Worm (Caenorhabditis elegans) whole organism, dauer: Measurements from ENCODE around the gene M01F1.4.

Source experiments
- unc-62 ChIP-seq: sonication (generic microtip); optimal IDR thresholded peaks from 2 replicates; lab custom pipeline; 2017; ENCODE audit warnings: missing biosample characterization, missing genetic modification reagents, missing genetic modification characterization

M01F1.4 gene

DNA sequence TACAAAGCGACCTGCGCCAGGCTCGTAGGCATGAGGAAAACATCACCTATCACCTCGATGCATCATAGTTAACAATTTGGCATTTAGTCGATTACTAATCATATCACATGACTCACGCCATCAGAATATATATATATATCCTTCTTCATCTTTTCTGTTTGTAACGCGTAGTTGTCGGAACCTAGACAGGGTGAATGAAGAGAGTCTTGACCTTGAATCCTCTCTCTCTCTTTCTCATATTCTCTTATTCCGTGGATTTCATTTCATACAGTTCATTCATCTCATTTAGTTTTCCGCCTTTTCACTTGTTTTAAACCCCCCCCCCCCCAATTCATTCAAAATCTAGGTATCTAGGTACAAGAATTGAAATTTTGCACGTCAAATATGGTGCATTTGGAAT lies 29.6 kb downstream of the M01F1.4 start:
- no peak for TF ChIP-seq unc-62

- TF ChIP-seq unc-62, result no peak
These were observed 30.9 kb downstream of the M01F1.4 start for ce11 chrIII:3478795-3479398.

DNA sequence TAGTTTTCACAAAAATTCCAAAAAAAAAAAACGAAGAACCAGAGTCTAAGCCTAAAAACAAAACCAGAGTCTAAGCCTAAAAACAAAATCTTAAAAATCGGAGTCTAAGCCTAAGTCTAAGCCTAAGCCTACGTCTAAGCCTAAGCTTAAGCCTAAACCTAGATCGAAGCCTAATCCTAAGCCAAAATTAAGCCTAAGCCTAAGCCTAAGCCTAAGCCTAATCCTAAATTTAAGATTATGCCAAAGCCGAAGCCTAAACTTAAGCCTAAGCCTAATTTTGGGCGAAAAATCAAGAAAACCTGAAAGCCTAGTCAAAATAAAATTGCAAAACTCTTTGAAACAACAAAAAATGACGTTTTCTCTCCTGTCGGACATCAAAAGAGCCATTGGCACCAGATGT lies 32.5 kb downstream of the M01F1.4 start:
- no peak for TF ChIP-seq unc-62

DNA sequence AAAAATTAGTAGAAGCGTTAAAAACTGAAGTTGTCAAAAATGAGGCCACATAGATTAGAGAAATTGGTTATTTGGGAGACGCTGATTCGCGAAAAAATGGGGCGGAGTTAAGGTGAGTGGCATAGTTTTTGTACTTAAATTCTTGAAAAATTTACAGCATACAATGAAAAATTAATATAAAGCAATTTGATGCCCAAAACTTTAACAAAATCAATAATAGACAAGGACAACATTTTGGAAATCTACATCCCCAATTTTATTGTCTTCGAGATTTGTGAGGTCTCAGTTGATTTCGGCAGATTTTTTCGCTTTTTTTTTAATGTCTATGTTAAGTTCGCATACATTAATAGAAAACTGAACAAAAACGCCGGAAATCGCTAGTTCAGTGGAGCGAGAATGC lies 33.6 kb downstream of the M01F1.4 start:
- no peak for TF ChIP-seq unc-62

DNA sequence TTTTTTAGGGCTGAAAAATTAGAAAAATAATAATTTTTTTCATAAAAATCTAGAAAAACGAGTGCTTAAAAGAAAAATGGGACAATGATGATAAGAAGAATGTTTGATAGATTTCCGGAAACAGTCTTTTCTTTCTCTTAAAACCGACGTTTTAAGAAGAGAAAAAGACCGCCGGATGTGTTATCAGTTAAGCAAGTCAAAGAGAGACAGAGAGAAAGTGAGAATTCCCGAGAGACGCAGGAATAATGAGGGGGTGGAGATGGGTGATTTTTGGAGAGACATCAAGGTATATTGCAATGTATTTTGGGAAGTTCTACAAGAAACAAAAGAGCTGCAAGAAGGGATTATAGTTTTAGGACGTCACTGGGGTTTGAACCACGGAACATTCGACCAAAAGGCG lies 34.3 kb downstream of the M01F1.4 start, which contains the start of gene C34C12.9:
C34C12.9 (minus strand) TSS at position 16 of the 400 bp plus-strand sequence.
- no peak for TF ChIP-seq unc-62

DNA sequence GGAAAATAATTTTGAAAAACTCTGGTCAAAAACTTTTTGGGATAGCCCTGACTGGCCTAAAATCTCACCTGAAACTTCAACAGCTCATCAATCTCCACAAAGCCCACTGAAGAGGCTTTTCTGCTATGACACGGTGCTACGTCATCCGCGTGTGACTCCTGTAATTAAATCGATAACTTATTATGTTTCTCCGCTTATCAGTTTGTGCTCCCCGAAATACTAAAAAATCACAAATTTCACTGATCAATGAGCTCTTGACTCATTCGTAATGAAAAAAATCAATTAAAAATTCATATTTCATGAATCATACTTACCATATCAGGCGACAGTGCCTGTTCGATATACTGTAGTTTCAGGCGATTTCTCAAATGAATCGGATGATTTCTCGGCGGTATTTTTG lies 34.8 kb downstream of the M01F1.4 start:
- no peak for TF ChIP-seq unc-62

DNA sequence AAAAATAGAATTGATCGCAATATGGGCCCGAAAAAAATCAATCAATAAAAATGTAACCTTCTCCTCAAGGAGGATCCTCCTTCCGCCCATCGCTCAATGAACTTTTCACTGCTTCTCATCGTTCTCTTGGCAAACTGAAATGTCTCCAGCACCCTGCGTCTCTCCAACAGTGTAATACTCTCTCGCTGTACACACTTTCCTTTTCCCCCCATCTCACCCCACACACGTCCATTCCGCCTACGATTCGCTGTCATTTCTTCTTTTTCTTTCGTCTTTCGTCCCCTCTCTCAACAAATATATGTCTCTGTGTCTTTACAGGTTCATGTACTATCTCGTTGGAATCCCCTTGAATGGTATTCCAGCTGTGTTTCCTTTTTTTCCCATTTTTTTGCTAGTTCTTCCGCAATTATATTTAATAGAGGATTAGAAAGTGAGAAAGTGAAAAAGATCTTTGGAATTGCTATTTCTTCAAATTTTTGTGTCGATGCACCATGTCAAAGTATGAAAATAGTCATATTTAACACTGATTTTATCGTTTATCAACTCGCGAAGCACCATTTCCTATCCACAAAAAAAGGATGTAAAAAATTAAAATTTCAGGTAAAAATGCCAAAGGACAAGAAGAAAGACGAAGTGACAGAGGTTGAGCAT lies 38.3 kb downstream of the M01F1.4 start, which contains the start of gene rsu-1:
rsu-1 (plus strand) TSS at position 601 of the 651 bp plus-strand sequence.
- TF ChIP-seq unc-62, result no peak

ce11 chrIII:3470973-3471372 lies 38.9 kb downstream of the M01F1.4 start:
- no peak for TF ChIP-seq unc-62

ce11 chrIII:3470433-3470832 lies 39.4 kb downstream of the M01F1.4 start:
- no peak for TF ChIP-seq unc-62

ce11 chrIII:3469646-3470045 lies 40.2 kb downstream of the M01F1.4 start, which contains the start of gene smim-14:
Gene smim-14, minus strand, starts transcription at chrIII:3469746.
- TF ChIP-seq unc-62, result no peak

ce11 chrIII:3468384-3468783 lies 41.4 kb downstream of the M01F1.4 start:
- no peak for TF ChIP-seq unc-62

DNA sequence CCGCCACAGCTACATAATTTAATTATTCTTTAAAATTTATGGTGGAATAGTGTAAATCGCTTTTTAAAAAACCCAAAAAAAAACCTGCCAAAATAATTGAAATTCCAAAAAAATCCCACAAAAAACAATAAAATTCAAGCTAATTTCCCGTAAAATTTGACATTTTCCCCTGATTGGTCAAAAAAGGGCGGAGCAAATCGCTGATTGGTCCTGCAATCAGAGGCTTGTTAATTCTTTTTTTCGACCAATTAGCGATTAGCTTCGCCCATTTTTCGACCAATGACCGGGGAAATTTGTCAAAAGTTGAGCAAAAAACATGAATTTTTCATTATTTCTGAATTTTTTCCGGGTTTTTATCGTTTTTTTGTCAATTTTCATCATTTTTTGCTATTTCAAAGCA lies 42.8 kb downstream of the M01F1.4 start:
- TF ChIP-seq unc-62, result no peak

- no peak for TF ChIP-seq unc-62
These were observed 48.4 kb downstream of the M01F1.4 start, which contains the start of gene pph-6 for ce11 chrIII:3461403-3461802. Gene pph-6, plus strand, starts transcription at chrIII:3461703.

DNA sequence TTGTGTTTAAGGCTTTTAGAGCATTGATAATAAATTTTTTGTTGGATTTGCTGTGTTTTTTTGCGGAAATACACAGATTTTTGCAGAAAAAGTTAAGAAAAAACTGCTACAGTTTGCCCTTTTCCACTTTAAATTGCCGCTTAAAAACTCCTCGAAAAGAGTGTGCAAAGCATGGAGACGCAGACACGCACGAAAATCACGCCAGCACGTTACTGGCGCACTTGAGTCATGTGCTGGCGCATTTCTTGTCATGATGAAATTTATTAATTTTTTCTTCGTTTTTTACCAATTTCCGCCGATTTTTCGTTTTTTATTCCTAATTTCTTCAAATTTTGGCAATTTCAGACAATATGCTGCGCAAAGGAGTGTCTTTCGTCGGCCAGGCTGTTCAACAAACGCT lies 49.8 kb downstream of the M01F1.4 start, which contains the start of gene C34C12.8:
C34C12.8 (plus strand) TSS at position 346 of the 400 bp plus-strand sequence.
- no peak for TF ChIP-seq unc-62

ce11 chrIII:3456226-3456625 lies 53.6 kb downstream of the M01F1.4 start:
- TF ChIP-seq unc-62, result no peak
